Worm (Caenorhabditis elegans): ENCODE data around the gene F54D12.1.
"Not testable (repeated sequence)": the region's sequence is repeated elsewhere in the genome, so short reads cannot be mapped to it uniquely, and the experiment has no call there.

Gene F54D12.1

ce11 chrII:1436715-1437114 lies 36.5 kb downstream of the F54D12.1 start:
- TF ChIP-seq flt-1 (GFP tag; IDR thresholded peaks at IDR 0.05) (no peak), ets-7 (tag; optimal IDR thresholded peaks at IDR 0.05) (no peak), tra-4 (tag; optimal IDR thresholded peaks at IDR 0.05) (no peak), ceh-36 (tag; optimal IDR thresholded peaks at IDR 0.05) (no peak), scrt-1 (GFP tag; IDR thresholded peaks at IDR 0.05) (no peak), tbx-11 (GFP tag; IDR thresholded peaks at IDR 0.05) (no peak), pes-1 (GFP tag; IDR thresholded peaks at IDR 0.05) (no peak), ama-1 (optimal IDR thresholded peaks at IDR 0.05) (no peak), ceh-13 (GFP tag; optimal IDR thresholded peaks at IDR 0.05) (no peak), hmg-4 (GFP tag; optimal IDR thresholded peaks at IDR 0.05) (no peak), aly-1 (tag; optimal IDR thresholded peaks at IDR 0.05) (no peak), hmbx-1 (tag; optimal IDR thresholded peaks at IDR 0.05) (no peak), sea-1 (GFP tag; conservative IDR thresholded peaks at IDR 0.05) (no peak), hnd-1 (tag; optimal IDR thresholded peaks at IDR 0.05) (no peak), tbx-37 (GFP tag; conservative IDR thresholded peaks at IDR 0.05) (no peak)

DNA sequence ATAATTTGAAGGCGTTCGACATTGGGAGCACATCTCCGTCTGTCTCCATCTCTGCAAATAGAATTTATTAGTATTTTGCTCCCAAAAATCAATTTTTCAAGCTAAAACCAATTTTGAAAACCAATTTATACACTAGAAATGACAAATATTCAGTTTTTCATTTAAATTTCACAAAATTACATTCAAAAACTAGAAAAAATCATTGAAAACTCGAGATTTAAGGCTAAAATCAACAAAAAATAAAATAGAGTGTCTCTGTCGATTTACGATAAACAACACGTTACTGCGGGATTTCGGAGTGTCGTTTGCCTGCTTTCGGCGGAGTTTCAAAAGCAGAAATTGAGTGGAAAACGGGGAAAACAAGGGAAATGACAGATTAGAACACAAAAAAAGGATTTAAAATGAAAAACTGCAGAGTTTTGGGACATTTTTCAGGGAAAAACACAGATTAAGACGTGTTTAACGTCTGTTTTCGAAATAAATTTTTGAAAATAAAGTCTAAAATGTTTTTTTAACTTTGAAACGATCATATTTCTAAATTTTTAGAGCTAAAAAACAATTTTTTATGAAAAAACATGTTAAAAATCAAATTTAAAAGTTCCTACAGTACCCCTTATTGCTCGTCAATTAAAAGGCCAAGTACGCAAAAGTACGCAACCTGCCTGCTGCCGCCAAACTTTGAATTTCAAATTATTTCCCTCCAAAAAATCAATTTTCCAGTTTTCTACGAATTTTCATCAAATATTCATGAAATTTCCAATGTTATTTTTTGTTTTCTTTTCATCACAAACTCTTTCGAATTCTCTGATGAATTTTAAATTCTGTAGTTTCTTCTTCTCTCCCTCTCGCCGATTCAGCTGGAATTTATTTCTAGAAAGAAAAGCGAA lies 37.5 kb downstream of the F54D12.1 start, which contains the start of gene nol-6:
Gene nol-6 (minus strand): TSS at position 51 of the 887 bp plus-strand sequence.
- TF ChIP-seq tbx-37 (GFP tag; conservative IDR thresholded peaks at IDR 0.05) (no peak), ceh-36 (tag; optimal IDR thresholded peaks at IDR 0.05) (no peak), hnd-1 (tag; optimal IDR thresholded peaks at IDR 0.05) (no peak), scrt-1 (GFP tag; IDR thresholded peaks at IDR 0.05) (no peak)

ce11 chrII:1438336-1438589 lies 38.1 kb downstream of the F54D12.1 start, which contains the start of gene Y51H7C.3:
Gene Y51H7C.3, plus strand, starts transcription at chrII:1438490.
- TF ChIP-seq hmg-4 (GFP tag; optimal IDR thresholded peaks at IDR 0.05): no peak
- no peak for TF ChIP-seq F13C5.2 (tag; optimal IDR thresholded peaks at IDR 0.05)
- no peak for TF ChIP-seq pes-1 (GFP tag; IDR thresholded peaks at IDR 0.05)
- TF ChIP-seq ama-1 (optimal IDR thresholded peaks at IDR 0.05): no peak
- no peak for TF ChIP-seq tbx-11 (GFP tag; IDR thresholded peaks at IDR 0.05)
- TF ChIP-seq B0310.2 (tag; optimal IDR thresholded peaks at IDR 0.05): no peak
- no peak for TF ChIP-seq scrt-1 (GFP tag; IDR thresholded peaks at IDR 0.05)

DNA sequence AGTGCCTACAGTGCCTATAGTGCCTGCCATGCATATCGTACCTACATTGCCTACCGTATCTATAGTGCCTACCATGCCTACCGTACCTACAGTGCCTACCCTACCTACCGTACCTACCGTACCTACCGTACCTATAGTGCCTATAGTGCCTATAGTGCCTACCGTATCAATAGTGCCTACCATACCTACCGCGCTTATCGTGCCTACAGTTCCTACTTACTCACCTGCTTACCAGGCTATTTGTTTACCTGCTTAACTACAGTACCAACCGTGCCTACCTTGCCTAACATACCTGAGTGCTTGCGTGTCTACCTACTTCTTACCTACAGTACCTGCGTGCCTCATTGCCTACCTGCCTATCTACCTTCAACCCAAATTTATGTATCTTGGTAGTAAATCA lies 41.3 kb downstream of the F54D12.1 start:
- TF ChIP-seq hmg-4 (GFP tag; optimal IDR thresholded peaks at IDR 0.05) (no peak), scrt-1 (GFP tag; IDR thresholded peaks at IDR 0.05) (no peak), sea-1 (GFP tag; conservative IDR thresholded peaks at IDR 0.05) (no peak), tra-4 (tag; optimal IDR thresholded peaks at IDR 0.05) (no peak), hnd-1 (tag; optimal IDR thresholded peaks at IDR 0.05) (no peak), ets-7 (tag; optimal IDR thresholded peaks at IDR 0.05) (no peak), tbx-11 (GFP tag; IDR thresholded peaks at IDR 0.05) (no peak), F13C5.2 (tag; optimal IDR thresholded peaks at IDR 0.05) (no peak), aly-1 (tag; optimal IDR thresholded peaks at IDR 0.05) (no peak), B0310.2 (tag; optimal IDR thresholded peaks at IDR 0.05) (no peak), tbx-37 (GFP tag; conservative IDR thresholded peaks at IDR 0.05) (no peak), flt-1 (GFP tag; IDR thresholded peaks at IDR 0.05) (no peak), ama-1 (optimal IDR thresholded peaks at IDR 0.05) (no peak), ceh-13 (GFP tag; optimal IDR thresholded peaks at IDR 0.05) (no peak)

DNA sequence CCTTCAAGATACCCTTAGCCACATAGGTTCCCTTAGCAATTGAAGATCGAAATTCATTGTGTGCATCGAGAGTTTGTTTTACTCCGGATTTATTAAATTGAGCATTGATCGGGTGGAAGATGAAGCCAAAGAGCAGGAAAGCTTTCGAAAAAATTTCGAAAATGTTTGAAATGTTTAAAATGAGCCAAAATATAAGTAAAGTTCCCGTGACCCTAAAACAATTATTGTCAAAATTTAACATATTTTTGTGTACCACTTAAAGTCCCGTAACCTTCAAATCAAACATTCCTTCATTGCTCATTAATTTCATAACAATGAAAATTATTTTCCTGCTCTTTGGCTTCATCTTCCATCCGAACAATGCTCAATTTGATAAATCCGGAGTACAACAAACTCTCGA lies 44.7 kb downstream of the F54D12.1 start, which contains the start of gene scl-17:
Gene scl-17 (plus strand): TSS at position 301 of the 400 bp plus-strand sequence.
- no peak for TF ChIP-seq ceh-36 (tag; optimal IDR thresholded peaks at IDR 0.05)
- TF ChIP-seq flt-1 (GFP tag; IDR thresholded peaks at IDR 0.05): no peak
- no peak for TF ChIP-seq ama-1 (optimal IDR thresholded peaks at IDR 0.05)
- TF ChIP-seq scrt-1 (GFP tag; IDR thresholded peaks at IDR 0.05): no peak
- TF ChIP-seq tbx-37 (GFP tag; conservative IDR thresholded peaks at IDR 0.05): no peak
- TF ChIP-seq F13C5.2 (tag; optimal IDR thresholded peaks at IDR 0.05): no peak
- TF ChIP-seq ceh-13 (GFP tag; optimal IDR thresholded peaks at IDR 0.05): no peak
- TF ChIP-seq hnd-1 (tag; optimal IDR thresholded peaks at IDR 0.05): no peak
- no peak for TF ChIP-seq pes-1 (GFP tag; IDR thresholded peaks at IDR 0.05)
- no peak for TF ChIP-seq ets-7 (tag; optimal IDR thresholded peaks at IDR 0.05)
- no peak for TF ChIP-seq B0310.2 (tag; optimal IDR thresholded peaks at IDR 0.05)
- no peak for TF ChIP-seq tra-4 (tag; optimal IDR thresholded peaks at IDR 0.05)
- no peak for TF ChIP-seq hmbx-1 (tag; optimal IDR thresholded peaks at IDR 0.05)
- no peak for TF ChIP-seq hmg-4 (GFP tag; optimal IDR thresholded peaks at IDR 0.05)
- no peak for TF ChIP-seq sea-1 (GFP tag; conservative IDR thresholded peaks at IDR 0.05)
- no peak for TF ChIP-seq tbx-11 (GFP tag; IDR thresholded peaks at IDR 0.05)
- TF ChIP-seq aly-1 (tag; optimal IDR thresholded peaks at IDR 0.05): no peak

DNA sequence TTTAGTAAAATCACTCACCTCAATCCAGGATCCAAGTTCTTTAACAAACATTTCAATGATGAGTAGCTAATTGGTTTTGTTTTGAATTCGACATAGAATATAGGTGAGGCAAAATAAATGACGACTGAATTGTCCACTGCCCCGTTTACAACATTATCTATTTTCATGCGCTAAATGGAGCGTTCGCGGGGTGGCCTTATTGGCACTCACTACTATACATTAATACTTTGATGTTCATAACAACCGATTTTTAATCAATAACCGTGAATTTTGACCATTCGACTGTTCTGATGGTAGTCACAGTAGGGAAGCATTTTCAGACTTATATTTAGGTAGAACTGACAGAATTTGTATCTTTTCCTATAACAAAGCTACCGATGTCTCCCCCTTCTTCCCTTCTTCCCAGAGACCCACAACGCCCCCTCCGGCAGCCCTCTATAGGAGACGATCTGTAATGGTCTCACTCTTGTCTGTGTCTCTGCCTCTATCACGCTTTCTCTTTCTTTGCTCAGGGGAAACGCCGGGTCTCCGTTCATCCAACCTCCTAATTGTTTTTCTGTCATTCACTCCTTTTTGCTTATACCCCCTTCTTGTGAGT lies 46.6 kb downstream of the F54D12.1 start, which contains the start of gene Y51H7C.12:
Gene Y51H7C.12 (minus strand): TSS at position 51 of the 598 bp plus-strand sequence.
- TF ChIP-seq aly-1 (tag; optimal IDR thresholded peaks at IDR 0.05); B0310.2 (tag; optimal IDR thresholded peaks at IDR 0.05); tbx-11 (GFP tag; IDR thresholded peaks at IDR 0.05): not testable (repeated sequence)

All from whole organism, early embryonic.